Fruit fly (Drosophila melanogaster): Measurements from ENCODE around the gene CG42558.

DNA sequence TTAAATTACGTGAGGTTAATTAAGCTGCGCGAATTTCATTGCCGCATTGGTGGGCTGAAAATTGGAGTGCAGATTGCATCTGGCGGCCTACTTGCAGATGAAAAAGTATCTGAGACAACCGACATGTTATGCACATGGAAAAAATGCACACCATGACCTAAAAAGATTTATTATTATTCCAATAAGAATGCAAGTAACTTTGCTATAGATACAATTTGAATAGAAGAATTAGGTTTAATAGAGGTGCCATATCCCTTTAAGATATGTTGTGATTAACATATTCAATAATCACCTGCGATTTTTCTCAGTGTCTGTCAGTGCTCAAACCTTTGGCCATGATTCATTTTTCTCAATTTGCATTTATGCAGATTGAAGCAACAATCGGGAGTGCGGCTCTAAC lies 48.4 kb downstream of the CG42558 start:
- TF ChIP-seq h (optimal IDR thresholded peaks at IDR 0.05), result no peak
- no peak for TF ChIP-seq psq (optimal IDR thresholded peaks at IDR 0.05)
- no peak for TF ChIP-seq insv (optimal IDR thresholded peaks at IDR 0.05)
- TF ChIP-seq Myc (optimal IDR thresholded peaks at IDR 0.05), result no peak

Data from Kc167 (cell line).